Fruit fly (Drosophila melanogaster) whole organism, pupa: ENCODE data around the gene CG13843.

Source experiments
- CG10348 ChIP-seq: fragments of 200-800 bp; sonication (Bioruptor generic); IDR thresholded peaks from 2 replicates; pipeline ENCODE4 v1.3.6; 2022; ENCODE audit warnings: missing biosample characterization, missing genetic modification characterization
- CG14655 ChIP-seq: fragments of 200-800 bp; sonication (Bioruptor generic); optimal IDR thresholded peaks from 3 replicates; lab custom pipeline; 2017; ENCODE audit warnings: mild to moderate bottlenecking, missing biosample characterization, missing genetic modification reagents, missing genetic modification characterization
- CG15710 ChIP-seq: fragments of 200-800 bp; sonication (Bioruptor generic); optimal IDR thresholded peaks from 2 replicates; lab custom pipeline; 2018; ENCODE audit warnings: missing biosample characterization, mild to moderate bottlenecking, missing genetic modification characterization, moderate library complexity
- CG32121 ChIP-seq: fragments of 200-800 bp; sonication (Bioruptor generic); IDR thresholded peaks from 2 replicates; pipeline ENCODE4 v1.3.6; 2022; ENCODE audit warnings: missing biosample characterization, missing genetic modification characterization
- CG8301 ChIP-seq: fragments of 200-800 bp; sonication (Bioruptor generic); optimal IDR thresholded peaks from 2 replicates; lab custom pipeline; 2018; ENCODE audit warnings: missing biosample characterization, mild to moderate bottlenecking, missing genetic modification characterization
- CG9948 ChIP-seq: fragments of 200-800 bp; sonication (Bioruptor generic); optimal IDR thresholded peaks from 2 replicates; lab custom pipeline; 2018; ENCODE audit warnings: missing biosample characterization, mild to moderate bottlenecking, missing genetic modification characterization, moderate library complexity
- Ets98B ChIP-seq: fragments of 200-800 bp; sonication (Bioruptor generic); IDR thresholded peaks from 2 replicates; pipeline ENCODE4 v1.3.6; 2022; ENCODE audit warnings: missing biosample characterization, missing genetic modification characterization
- Pif1A ChIP-seq: fragments of 200-800 bp; sonication (Bioruptor generic); optimal IDR thresholded peaks from 3 replicates; lab custom pipeline; 2016; ENCODE audit warnings: missing biosample characterization, missing genetic modification characterization
- fd96Ca ChIP-seq: fragments of 200-800 bp; sonication (Bioruptor generic); IDR thresholded peaks from 3 replicates; pipeline ENCODE4 v1.3.6; 2022; ENCODE audit warnings: missing biosample characterization, missing genetic modification characterization
- gl ChIP-seq: fragments of 200-800 bp; sonication (Bioruptor generic); optimal IDR thresholded peaks from 2 replicates; lab custom pipeline; 2018; ENCODE audit warnings: missing biosample characterization, mild to moderate bottlenecking, missing genetic modification characterization
- rn ChIP-seq: fragments of 200-800 bp; sonication (Bioruptor generic); IDR thresholded peaks from 2 replicates; pipeline ENCODE4 v1.3.6; 2022; ENCODE audit warnings: missing biosample characterization, missing genetic modification characterization

DNA sequence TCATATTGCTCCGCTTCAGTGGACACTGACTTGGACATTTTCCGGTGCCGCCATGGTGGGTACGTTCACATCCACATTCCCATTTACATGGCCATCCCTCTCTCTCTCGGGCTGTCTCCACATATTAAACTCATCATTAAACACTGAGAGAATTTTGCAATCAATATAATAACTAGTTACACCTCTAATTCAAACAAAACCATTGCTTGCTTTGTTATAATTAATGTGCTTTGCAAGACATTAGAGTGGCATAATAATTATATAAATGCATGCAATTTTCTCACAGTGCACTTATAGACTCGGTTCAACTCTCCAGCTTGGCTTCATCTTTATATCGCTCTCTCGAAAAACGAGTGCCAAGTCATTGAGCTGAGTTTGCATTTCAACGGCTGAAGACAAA, 15.5 kb downstream of the CG13843 start:
- TF ChIP-seq fd96Ca (GFP tag; lab: Robert Waterston, UW) (peak; percentile 93), gl (tag; lab: Kevin White, UChicago) (peak; percentile 70), CG8301 (tag; lab: Kevin White, UChicago) (peak; percentile 90), CG14655 (GFP tag; lab: Kevin White, UChicago) (no peak), CG15710 (tag; lab: Kevin White, UChicago) (peak; percentile 87), CG10348 (GFP tag; lab: Robert Waterston, UW) (peak; percentile 73), CG32121 (peak; percentile 96), Ets98B (peak; percentile 96), Pif1A (no peak), CG9948 (peak; percentile 84), rn (GFP tag; lab: Robert Waterston, UW) (peak; percentile 84)
